Fruit fly (Drosophila melanogaster) whole organism, embryonic: ENCODE measurements around the gene CG5641.

Experiments used
- Adf1 ChIP-seq: fragments of 200-800 bp; sonication (Bioruptor generic); IDR thresholded peaks from 2 replicates; pipeline ENCODE4 v1.3.6; 2022; ENCODE audit warnings: missing biosample characterization, missing genetic modification characterization
- B-H1 ChIP-seq: fragments of 200-800 bp; sonication (Bioruptor generic); IDR thresholded peaks from 3 replicates; pipeline ENCODE4 v1.3.6; 2022; ENCODE audit warnings: missing biosample characterization, missing genetic modification characterization
- CG10274 ChIP-seq: fragments of 200-800 bp; sonication (Bioruptor generic); optimal IDR thresholded peaks from 3 replicates; lab custom pipeline; 2017; ENCODE audit warnings: missing biosample characterization, mild to moderate bottlenecking, missing genetic modification characterization
- CG12236 ChIP-seq: fragments of 200-800 bp; sonication (Bioruptor generic); optimal IDR thresholded peaks from 2 replicates; lab custom pipeline; 2016; ENCODE audit warnings: missing biosample characterization, missing genetic modification characterization
- CG1233 ChIP-seq: fragments of 200-800 bp; sonication (Bioruptor generic); optimal IDR thresholded peaks from 4 replicates; lab custom pipeline; 2018; ENCODE audit warnings: missing biosample characterization, mild to moderate bottlenecking, missing genetic modification characterization
- CG12769 ChIP-seq: fragments of 200-800 bp; sonication (Bioruptor generic); optimal IDR thresholded peaks from 2 replicates; lab custom pipeline; 2019; ENCODE audit warnings: missing biosample characterization, mild to moderate bottlenecking, missing genetic modification characterization, moderate library complexity
- CG12942 ChIP-seq: fragments of 200-800 bp; sonication (Bioruptor generic); optimal IDR thresholded peaks from 3 replicates; lab custom pipeline; 2016; ENCODE audit warnings: missing biosample characterization, missing genetic modification characterization
- CG14965 ChIP-seq: fragments of 200-800 bp; sonication (Bioruptor generic); optimal IDR thresholded peaks from 2 replicates; lab custom pipeline; 2016; ENCODE audit warnings: missing biosample characterization, missing genetic modification characterization, borderline replicate concordance
- CG15011 ChIP-seq: fragments of 200-800 bp; sonication (Bioruptor generic); optimal IDR thresholded peaks from 3 replicates; lab custom pipeline; 2018; ENCODE audit warnings: missing biosample characterization, mild to moderate bottlenecking, missing genetic modification characterization
- CG15073 ChIP-seq: fragments of 200-800 bp; sonication (Bioruptor generic); optimal IDR thresholded peaks from 2 replicates; lab custom pipeline; 2016; ENCODE audit warnings: missing biosample characterization, missing genetic modification characterization
- CG17359 ChIP-seq: fragments of 200-800 bp; sonication (Bioruptor generic); optimal IDR thresholded peaks from 3 replicates; lab custom pipeline; 2018; ENCODE audit warnings: missing biosample characterization, mild to moderate bottlenecking, missing genetic modification characterization, moderate library complexity
- CG17568 ChIP-seq: fragments of 200-800 bp; sonication (Bioruptor generic); optimal IDR thresholded peaks from 2 replicates; lab custom pipeline; 2018; ENCODE audit warnings: missing biosample characterization, mild to moderate bottlenecking, missing genetic modification characterization, moderate library complexity
- CG1832 ChIP-seq: fragments of 200-800 bp; sonication (Bioruptor generic); optimal IDR thresholded peaks from 2 replicates; lab custom pipeline; 2017; ENCODE audit warnings: missing biosample characterization, mild to moderate bottlenecking, missing genetic modification characterization, inconsistent platforms
- CG18619 ChIP-seq: fragments of 200-800 bp; sonication (Bioruptor generic); optimal IDR thresholded peaks from 3 replicates; lab custom pipeline; 2017; ENCODE audit warnings: missing biosample characterization, mild to moderate bottlenecking, missing genetic modification characterization
- CG2199 ChIP-seq: fragments of 200-800 bp; sonication (Bioruptor generic); IDR thresholded peaks from 3 replicates; pipeline ENCODE4 v1.3.6; 2022; ENCODE audit warnings: missing biosample characterization, missing genetic modification characterization
- CG30020 ChIP-seq: fragments of 200-800 bp; optimal IDR thresholded peaks from 2 replicates; lab custom pipeline; 2019; ENCODE audit warnings: missing biosample characterization, mild to moderate bottlenecking, missing genetic modification characterization, moderate library complexity
- CG30403 ChIP-seq: fragments of 200-800 bp; sonication (Bioruptor generic); optimal IDR thresholded peaks from 3 replicates; lab custom pipeline; 2016; ENCODE audit warnings: missing biosample characterization, missing genetic modification characterization
- CG3065 ChIP-seq: fragments of 200-800 bp; sonication (Bioruptor generic); optimal IDR thresholded peaks from 2 replicates; lab custom pipeline; 2016; ENCODE audit warnings: missing biosample characterization, missing genetic modification characterization
- CG34422 ChIP-seq: fragments of 200-800 bp; sonication (Bioruptor generic); IDR thresholded peaks from 3 replicates; pipeline ENCODE4 v1.3.6; 2022; ENCODE audit warnings: missing biosample characterization, missing genetic modification characterization
- CG3726 ChIP-seq: fragments of 200-800 bp; sonication (Bioruptor generic); IDR thresholded peaks from 3 replicates; pipeline ENCODE4, ENCODE4 v1.3.6; 2022; ENCODE audit warnings: missing biosample characterization, missing genetic modification characterization
- CG4360 ChIP-seq: fragments of 200-800 bp; sonication (Bioruptor generic); IDR thresholded peaks from 2 replicates; pipeline ENCODE4 v1.3.6; 2022; ENCODE audit warnings: missing biosample characterization, missing genetic modification characterization
- CG4707 ChIP-seq: fragments of 200-800 bp; sonication (Bioruptor generic); optimal IDR thresholded peaks from 2 replicates; lab custom pipeline; 2018; ENCODE audit warnings: missing biosample characterization, mild to moderate bottlenecking, missing genetic modification characterization, moderate library complexity
- CG6854 ChIP-seq: fragments of 200-800 bp; sonication (Bioruptor generic); optimal IDR thresholded peaks from 3 replicates; lab custom pipeline; 2017; ENCODE audit warnings: missing biosample characterization, mild to moderate bottlenecking, missing genetic modification characterization
- CG9797 ChIP-seq: fragments of 200-800 bp; sonication (Bioruptor generic); optimal IDR thresholded peaks from 3 replicates; lab custom pipeline; 2018; ENCODE audit warnings: missing biosample characterization, mild to moderate bottlenecking, missing genetic modification characterization
- Dek ChIP-seq: fragments of 200-800 bp; sonication (Bioruptor generic); optimal IDR thresholded peaks from 3 replicates; lab custom pipeline; 2019; ENCODE audit warnings: missing biosample characterization, mild to moderate bottlenecking, missing genetic modification characterization, moderate library complexity
- Dip2 ChIP-seq: fragments of 200-800 bp; sonication (Bioruptor generic); IDR thresholded peaks from 2 replicates; pipeline ENCODE4 v1.3.6; 2022; ENCODE audit warnings: missing biosample characterization, missing genetic modification characterization
- Dip3 ChIP-seq: fragments of 200-800 bp; sonication (Bioruptor generic); optimal IDR thresholded peaks from 3 replicates; lab custom pipeline; 2016; ENCODE audit warnings: missing biosample characterization, missing genetic modification characterization
- Hr51 ChIP-seq, 2 experiments: fragments of 200-800 bp; sonication (Bioruptor generic); optimal IDR thresholded peaks; 2 replicates in 1 of 2; 3 replicates in 1 of 2; lab custom pipeline; 2016 to 2018; ENCODE audit warnings: missing biosample characterization in 2 of 2, missing genetic modification characterization in 2 of 2, mild to moderate bottlenecking in 1 of 2, moderate library complexity in 1 of 2
- MESR4 ChIP-seq: fragments of 200-800 bp; sonication (Bioruptor generic); optimal IDR thresholded peaks from 2 replicates; lab custom pipeline; 2018; ENCODE audit warnings: missing biosample characterization, mild to moderate bottlenecking, missing genetic modification characterization, moderate library complexity
- Max ChIP-seq: fragments of 200-800 bp; sonication (Bioruptor generic); optimal IDR thresholded peaks from 2 replicates; lab custom pipeline; 2016; ENCODE audit warnings: missing biosample characterization, mild to moderate bottlenecking, missing genetic modification characterization
- Myb ChIP-seq: fragments of 200-800 bp; sonication (Bioruptor generic); optimal IDR thresholded peaks from 2 replicates; lab custom pipeline; 2016; ENCODE audit warnings: missing biosample characterization, missing genetic modification characterization
- Neu2 ChIP-seq: fragments of 200-800 bp; sonication (Bioruptor generic); optimal IDR thresholded peaks from 3 replicates; lab custom pipeline; 2016; ENCODE audit warnings: missing biosample characterization, missing genetic modification characterization, borderline replicate concordance
- Opbp ChIP-seq: fragments of 200-800 bp; sonication (Bioruptor generic); IDR thresholded peaks from 3 replicates; pipeline ENCODE4 v1.3.6; 2022; ENCODE audit warnings: missing biosample characterization, missing genetic modification characterization; ENCODE audit not compliant: partially characterized antibody
- Vsx1 ChIP-seq: fragments of 200-800 bp; sonication (Bioruptor generic); optimal IDR thresholded peaks from 2 replicates; lab custom pipeline; 2017; ENCODE audit warnings: missing biosample characterization, mild to moderate bottlenecking, missing genetic modification characterization, missing genetic modification reagents
- amos ChIP-seq: fragments of 200-800 bp; sonication (Bioruptor generic); IDR thresholded peaks from 2 replicates; pipeline ENCODE4 v1.3.6; 2022; ENCODE audit warnings: missing biosample characterization, missing genetic modification characterization; ENCODE audit not compliant: partially characterized antibody
- bcd ChIP-seq: fragments of 200-800 bp; sonication (Bioruptor generic); optimal IDR thresholded peaks from 2 replicates; lab custom pipeline; 2017; ENCODE audit warnings: missing biosample characterization, mild to moderate bottlenecking, missing genetic modification characterization
- br ChIP-seq: fragments of >200 bp; optimal IDR thresholded peaks from 2 replicates; lab custom pipeline; 2017
- chm ChIP-seq: fragments of 200-800 bp; sonication (Bioruptor generic); IDR thresholded peaks from 2 replicates; pipeline ENCODE4 v1.3.6; 2022; ENCODE audit warnings: missing biosample characterization, missing genetic modification characterization
- fd96Cb ChIP-seq: fragments of 200-800 bp; sonication (Bioruptor generic); optimal IDR thresholded peaks from 2 replicates; lab custom pipeline; 2018; ENCODE audit warnings: missing biosample characterization, mild to moderate bottlenecking, missing genetic modification characterization, moderate library complexity
- gce ChIP-seq: fragments of 200-800 bp; sonication (Bioruptor generic); IDR thresholded peaks from 3 replicates; pipeline ENCODE4 v1.3.6; 2022; ENCODE audit warnings: missing biosample characterization, missing genetic modification characterization
- gsb-n ChIP-seq: fragments of 200-800 bp; sonication (Bioruptor generic); optimal IDR thresholded peaks from 3 replicates; lab custom pipeline; 2018; ENCODE audit warnings: missing biosample characterization, mild to moderate bottlenecking, missing genetic modification characterization
- hbn ChIP-seq: fragments of 200-800 bp; sonication (Bioruptor generic); IDR thresholded peaks from 2 replicates; pipeline ENCODE4 v1.3.6; 2022; ENCODE audit warnings: missing biosample characterization, missing genetic modification characterization; ENCODE audit not compliant: partially characterized antibody
- hkb ChIP-seq, 2 experiments: fragments of 200-800 bp in 1 of 2; fragments of >200 bp in 1 of 2; sonication (Bioruptor generic) in 1 of 2; IDR thresholded peaks in 1 of 2; optimal IDR thresholded peaks in 1 of 2; 2 replicates each; pipeline versions ENCODE4 v1.3.6 to Lab custom; 2017 to 2022; ENCODE audit warnings: missing biosample characterization in 1 of 2, missing genetic modification characterization in 1 of 2
- jigr1 ChIP-seq: fragments of 200-800 bp; sonication (Bioruptor generic); IDR thresholded peaks from 3 replicates; pipeline ENCODE4 v1.3.6; 2022; ENCODE audit warnings: missing biosample characterization, missing genetic modification characterization
- lbe ChIP-seq: fragments of 200-800 bp; sonication (Bioruptor generic); optimal IDR thresholded peaks from 2 replicates; lab custom pipeline; 2016; ENCODE audit warnings: missing biosample characterization, mild to moderate bottlenecking, missing genetic modification characterization
- sens ChIP-seq: fragments of 200-800 bp; sonication (Bioruptor generic); peaks from one replicate; lab custom pipeline; 2016; ENCODE audit warnings: missing biosample characterization, missing genetic modification characterization
- sim ChIP-seq: fragments of 200-800 bp; sonication (Bioruptor generic); IDR thresholded peaks from 2 replicates; pipeline ENCODE4 v1.3.6; 2022; ENCODE audit warnings: missing biosample characterization, missing genetic modification characterization
- unc-4 ChIP-seq: fragments of 200-800 bp; sonication (Bioruptor generic); IDR thresholded peaks from 2 replicates; pipeline ENCODE4 v1.3.6; 2022; ENCODE audit warnings: missing biosample characterization, missing genetic modification characterization; ENCODE audit not compliant: partially characterized antibody
- vvl ChIP-seq: fragments of 200-800 bp; sonication (Bioruptor generic); IDR thresholded peaks from 2 replicates; pipeline ENCODE4 v1.3.6; 2022; ENCODE audit warnings: missing biosample characterization, missing genetic modification characterization
- zen ChIP-seq: fragments of 200-800 bp; sonication (Bioruptor generic); optimal IDR thresholded peaks from 3 replicates; lab custom pipeline; 2018; ENCODE audit warnings: missing biosample characterization, mild to moderate bottlenecking, missing genetic modification characterization, moderate library complexity

Gene CG5641

DNA sequence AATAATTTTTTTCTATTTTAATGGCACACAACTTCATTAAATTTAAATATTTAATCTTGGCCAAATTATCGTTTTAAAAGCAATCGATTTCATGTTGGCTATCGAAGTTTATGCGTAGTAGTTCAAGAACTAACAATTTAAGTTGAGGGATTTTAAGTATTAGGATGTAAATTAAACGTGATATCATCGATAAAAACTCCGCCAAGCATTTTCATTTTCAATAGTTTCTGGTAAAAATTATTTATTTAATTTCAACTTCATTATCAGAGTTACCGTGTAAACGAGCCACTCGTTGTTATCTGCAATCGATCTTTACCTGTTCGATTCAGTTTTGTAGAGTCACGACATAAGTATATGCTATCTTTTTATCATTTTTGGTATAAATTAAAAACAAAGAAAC, 26.1 kb downstream of the CG5641 start (continued):
- TF ChIP-seq CG6854 (GFP tag; lab: Kevin White, UChicago) (peak; percentile 98), gce (GFP tag; lab: Robert Waterston, UW) (peak; percentile 97), CG17359 (tag; lab: Kevin White, UChicago) (peak; percentile 98), CG30403 (GFP tag; lab: Kevin White, UChicago) (peak; percentile 96), vvl (GFP tag; lab: Robert Waterston, UW) (peak; percentile 99), CG18619 (GFP tag; lab: Kevin White, UChicago) (peak; percentile 94), CG4360 (GFP tag; lab: Robert Waterston, UW) (peak; percentile 82), amos (no peak), CG34422 (GFP tag; lab: Robert Waterston, UW) (peak; percentile 96), CG9797 (GFP tag; lab: Kevin White, UChicago) (peak; percentile 41), lbe (peak; percentile 97), CG1832 (no peak), Adf1 (GFP tag; lab: Robert Waterston, UW) (peak; percentile 77), hkb (optimal IDR thresholded peaks at IDR 0.05; lab: Kevin White, UChicago) (no peak), hkb (GFP tag; IDR thresholded peaks at IDR 0.05; lab: Robert Waterston, UW) (peak; percentile 99), Myb (peak; percentile 70), CG10274 (GFP tag; lab: Kevin White, UChicago) (peak; percentile 95), Neu2 (GFP tag; lab: Kevin White, UChicago) (peak; percentile 86), CG15073 (GFP tag; lab: Kevin White, UChicago) (peak; percentile 76), Opbp (GFP tag; lab: Robert Waterston, UW) (no peak), Max (GFP tag; lab: Kevin White, UChicago) (peak; percentile 100), fd96Cb (tag; lab: Kevin White, UChicago) (peak; percentile 99), MESR4 (GFP tag; lab: Kevin White, UChicago) (peak; percentile 73), CG12942 (peak; percentile 92), CG3065 (GFP tag; lab: Kevin White, UChicago) (peak; percentile 89), sens (GFP tag; lab: Kevin White, UChicago) (peak; percentile 99), Hr51 (GFP tag; optimal IDR thresholded peaks at IDR 0.05; lab: Kevin White, UChicago) (peak; percentile 92 to 99), chm (peak; percentile 100), CG14965 (GFP tag; lab: Kevin White, UChicago) (peak; percentile 89), CG17568 (GFP tag; lab: Kevin White, UChicago) (peak; percentile 97), CG1233 (GFP tag; lab: Kevin White, UChicago) (peak; percentile 98), CG4707 (GFP tag; lab: Kevin White, UChicago) (peak; percentile 94), CG12236 (GFP tag; lab: Kevin White, UChicago) (peak; percentile 91), Dek (tag; lab: Kevin White, UChicago) (peak; percentile 97), jigr1 (GFP tag; lab: Robert Waterston, UW) (peak; percentile 76; the same call in 2 of the 3 replicates), bcd (GFP tag; lab: Kevin White, UChicago) (peak; percentile 97), Dip2 (GFP tag; lab: Robert Waterston, UW) (peak; percentile 56; the same call in 1 of the 2 replicates), Dip3 (GFP tag; lab: Kevin White, UChicago) (peak; percentile 91), hbn (GFP tag; lab: Robert Waterston, UW) (peak; percentile 36; the same call in 1 of the 2 replicates), CG30020 (tag; lab: Kevin White, UChicago) (peak; percentile 90), Vsx1 (GFP tag; lab: Kevin White, UChicago) (peak; percentile 92), unc-4 (no peak), CG12769 (tag; lab: Kevin White, UChicago) (peak; percentile 98), CG3726 (GFP tag; lab: Robert Waterston, UW) (peak; percentile 89), CG2199 (peak; percentile 94), CG15011 (GFP tag; lab: Kevin White, UChicago) (peak; percentile 94), gsb-n (tag; lab: Kevin White, UChicago) (peak; percentile 98), br (lab: Kevin White, UChicago) (no peak), sim (GFP tag; lab: Robert Waterston, UW) (peak; percentile 98), B-H1 (peak; percentile 93; the same call in 2 of the 3 replicates), zen (tag; lab: Kevin White, UChicago) (peak; percentile 100)
